Worm (Caenorhabditis elegans): Measurements from ENCODE around the gene F45E1.5.

- TF ChIP-seq hmg-20 (GFP tag; IDR thresholded peaks at IDR 0.05) (no peak), sea-2 (GFP tag; IDR thresholded peaks at IDR 0.05) (no peak), ets-4 (GFP tag; optimal IDR thresholded peaks at IDR 0.05) (no peak), rec-8 (tag; optimal IDR thresholded peaks at IDR 0.05) (no peak), ceh-79 (tag; optimal IDR thresholded peaks at IDR 0.05) (no peak), ceh-91 (GFP tag; IDR thresholded peaks at IDR 0.05) (no peak), ceh-40 (GFP tag; IDR thresholded peaks at IDR 0.05) (no peak), akir-1 (GFP tag; optimal IDR thresholded peaks at IDR 0.05) (no peak), ztf-22 (GFP tag; optimal IDR thresholded peaks at IDR 0.05) (no peak), aptf-3 (GFP tag; IDR thresholded peaks at IDR 0.05) (no peak), bed-2 (GFP tag; IDR thresholded peaks at IDR 0.05) (no peak), tbx-9 (tag; optimal IDR thresholded peaks at IDR 0.05; ENCODE audit: borderline replicate concordance) (no peak), B0035.1 (tag; optimal IDR thresholded peaks at IDR 0.05) (no peak), madf-10 (tag; optimal IDR thresholded peaks at IDR 0.05) (no peak)
Observed at ce11 chrX:7932453-7932852, 44.0 kb upstream of the F45E1.5 start.
